Worm (Caenorhabditis elegans): ENCODE results near the gene nsph-1.1.
A peak's percentile ranks its signal among the peaks of the same experiment; 100 is the strongest.

Gene nsph-1.1

DNA sequence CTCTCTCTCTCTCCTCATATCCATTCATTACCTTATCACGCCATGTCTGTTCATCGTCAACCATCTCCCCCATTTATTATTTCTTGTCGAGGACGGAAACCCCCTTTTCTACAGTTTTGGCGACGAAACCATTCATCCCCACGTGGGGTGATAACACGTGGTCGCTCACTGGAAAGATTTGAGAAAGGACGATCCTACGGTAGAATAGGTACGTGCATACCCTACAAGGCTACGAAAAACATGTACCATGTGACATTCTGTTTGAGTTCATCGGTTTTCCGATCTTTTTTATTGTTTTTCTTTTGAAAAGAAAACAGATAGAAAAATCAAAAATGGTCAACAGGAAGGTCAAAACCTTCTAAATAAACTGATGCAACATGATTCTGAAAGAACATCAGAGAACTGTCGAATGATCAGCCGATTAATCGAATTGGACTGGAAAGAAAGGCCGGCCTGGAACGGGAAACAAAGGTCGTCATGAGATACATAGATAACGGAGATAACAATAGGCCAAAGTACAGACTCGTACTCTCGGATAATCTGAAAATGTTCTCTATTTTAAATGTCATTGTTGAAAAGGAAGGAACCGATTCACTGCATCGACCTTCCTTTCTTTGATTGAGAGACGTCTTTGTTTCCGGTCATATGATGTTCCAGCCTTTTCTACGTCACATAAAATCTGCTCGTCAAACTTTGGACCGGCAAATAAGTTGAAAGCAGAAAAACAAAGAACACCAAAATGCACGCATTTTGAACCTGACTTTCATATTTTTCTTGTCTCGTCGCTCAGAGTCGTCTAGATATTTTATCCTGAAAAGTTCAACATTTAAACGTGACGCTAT, 24.3 kb upstream of the nsph-1.1 start:
- TF ChIP-seq ceh-36 (tag; optimal IDR thresholded peaks at IDR 0.05) (no peak), sea-1 (GFP tag; conservative IDR thresholded peaks at IDR 0.05) (no peak), tra-4 (tag; optimal IDR thresholded peaks at IDR 0.05) (no peak), F13C5.2 (tag; optimal IDR thresholded peaks at IDR 0.05) (no peak), pes-1 (GFP tag; IDR thresholded peaks at IDR 0.05) (no peak), B0310.2 (tag; optimal IDR thresholded peaks at IDR 0.05) (no peak), scrt-1 (GFP tag; IDR thresholded peaks at IDR 0.05) (no peak), ceh-13 (GFP tag; optimal IDR thresholded peaks at IDR 0.05) (no peak), flt-1 (GFP tag; IDR thresholded peaks at IDR 0.05) (no peak)

DNA sequence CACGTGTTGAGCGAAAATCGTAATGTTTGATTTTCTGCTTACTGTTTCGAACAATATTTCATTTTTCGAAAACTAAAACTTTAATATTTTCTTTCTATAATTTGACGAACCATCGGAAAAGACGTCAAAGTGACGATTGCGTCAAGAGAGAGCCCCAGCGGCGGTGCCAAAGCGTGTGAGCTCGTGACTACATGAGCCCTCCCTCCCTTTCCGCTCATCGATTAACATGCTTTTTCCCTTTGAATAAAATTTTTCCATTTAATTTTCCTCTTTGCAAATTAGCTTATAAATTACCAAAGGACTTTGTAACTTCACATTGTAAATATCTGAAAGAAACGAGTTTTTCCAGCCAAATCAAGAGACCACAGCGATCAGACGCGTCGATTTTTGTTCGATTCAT, 23.6 kb upstream of the nsph-1.1 start:
- TF ChIP-seq scrt-1 (GFP tag; IDR thresholded peaks at IDR 0.05) (no peak), ets-7 (tag; optimal IDR thresholded peaks at IDR 0.05) (no peak), sea-1 (GFP tag; conservative IDR thresholded peaks at IDR 0.05) (no peak), F13C5.2 (tag; optimal IDR thresholded peaks at IDR 0.05) (no peak), ceh-36 (tag; optimal IDR thresholded peaks at IDR 0.05) (no peak), B0310.2 (tag; optimal IDR thresholded peaks at IDR 0.05) (no peak), pes-1 (GFP tag; IDR thresholded peaks at IDR 0.05) (no peak), ceh-13 (GFP tag; optimal IDR thresholded peaks at IDR 0.05) (no peak), ama-1 (optimal IDR thresholded peaks at IDR 0.05) (no peak)

DNA sequence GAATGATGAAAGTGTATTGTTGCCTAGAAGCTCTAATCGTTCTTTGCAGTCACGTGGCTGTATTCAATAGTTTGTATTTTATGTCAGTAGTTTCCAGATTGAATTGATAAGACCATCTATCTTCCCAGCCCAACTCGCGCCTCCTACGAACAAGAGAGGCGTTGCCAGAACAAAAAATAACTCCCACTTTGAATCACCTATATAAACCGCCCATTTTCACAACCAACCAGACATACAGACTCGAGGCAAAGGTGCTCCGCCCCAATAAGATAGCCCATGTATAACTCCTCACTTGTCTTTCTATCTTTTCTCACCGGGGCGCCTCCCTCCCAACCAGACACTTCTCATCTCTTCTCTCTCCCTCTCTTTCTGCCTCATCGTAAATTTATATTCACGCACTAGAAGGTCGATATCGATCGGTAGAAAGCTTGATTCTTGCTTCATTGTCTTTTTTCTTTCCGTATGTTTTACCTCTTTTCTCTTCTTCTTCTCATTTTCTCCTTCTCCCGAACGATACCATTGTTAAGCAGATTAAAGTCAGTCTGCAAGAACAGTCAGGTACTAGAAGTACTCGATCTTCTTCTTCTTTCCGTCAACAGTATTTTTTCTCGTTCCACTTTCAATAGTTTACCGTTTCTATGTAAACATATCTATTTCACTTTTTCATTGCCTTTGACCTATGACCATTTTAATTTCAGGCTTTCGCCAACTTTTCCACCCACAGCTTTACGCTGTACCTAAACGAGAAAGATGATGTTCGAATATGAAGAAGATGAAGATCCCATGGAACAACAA, 23.0 kb upstream of the nsph-1.1 start, which contains the start of gene mak-1:
TSS of gene mak-1 (plus strand) at position 693 of the 795 bp plus-strand sequence.
- TF ChIP-seq ceh-13 (GFP tag; optimal IDR thresholded peaks at IDR 0.05) (no peak), F13C5.2 (tag; optimal IDR thresholded peaks at IDR 0.05) (no peak), sea-1 (GFP tag; conservative IDR thresholded peaks at IDR 0.05) (no peak), pes-1 (GFP tag; IDR thresholded peaks at IDR 0.05) (no peak), tbx-11 (GFP tag; IDR thresholded peaks at IDR 0.05) (no peak), hmg-4 (GFP tag; optimal IDR thresholded peaks at IDR 0.05) (peak; percentile 6), ets-7 (tag; optimal IDR thresholded peaks at IDR 0.05) (no peak), aly-1 (tag; optimal IDR thresholded peaks at IDR 0.05) (no peak)

DNA sequence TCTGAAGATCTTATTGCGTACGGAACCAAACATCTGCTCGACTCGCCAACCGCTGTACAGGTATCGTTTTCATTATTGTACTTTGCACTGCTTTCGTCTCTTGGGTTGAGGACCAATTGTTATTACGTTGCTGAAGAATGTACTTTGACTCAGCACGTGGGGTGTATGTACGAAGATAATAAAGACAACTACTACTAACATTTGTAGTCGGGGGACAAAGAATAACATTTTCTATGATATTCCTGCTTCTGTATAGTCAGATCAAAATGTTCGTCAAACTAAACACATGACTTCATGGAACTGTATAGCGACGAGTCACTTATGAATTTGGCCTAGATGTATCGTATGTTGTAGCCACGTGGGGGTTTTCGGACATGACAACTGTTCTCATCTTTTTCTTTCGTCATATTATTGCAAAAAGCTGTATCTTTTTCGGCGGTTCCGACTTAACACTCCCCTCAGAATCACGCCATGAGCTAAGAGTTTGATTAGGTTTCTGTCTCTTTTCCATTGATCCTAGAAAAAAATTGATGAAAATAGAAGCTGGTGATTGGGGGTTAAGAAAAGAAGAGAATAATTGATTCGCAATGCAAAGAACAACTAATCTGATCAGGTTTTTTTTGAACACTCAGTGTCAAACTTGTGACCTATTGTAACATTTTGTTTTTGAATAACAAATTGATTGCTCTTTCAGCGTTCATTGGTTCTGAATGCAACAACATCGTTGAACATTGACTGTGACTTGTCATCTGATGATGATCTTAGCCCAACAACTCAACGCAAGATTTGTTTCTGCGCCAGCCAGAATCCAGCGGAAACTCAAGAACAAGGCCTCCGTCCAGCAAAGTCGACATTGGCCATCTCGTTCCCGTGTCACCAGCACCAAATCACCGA, 21.8 kb upstream of the nsph-1.1 start:
- no peak for TF ChIP-seq F13C5.2 (tag; optimal IDR thresholded peaks at IDR 0.05)

DNA sequence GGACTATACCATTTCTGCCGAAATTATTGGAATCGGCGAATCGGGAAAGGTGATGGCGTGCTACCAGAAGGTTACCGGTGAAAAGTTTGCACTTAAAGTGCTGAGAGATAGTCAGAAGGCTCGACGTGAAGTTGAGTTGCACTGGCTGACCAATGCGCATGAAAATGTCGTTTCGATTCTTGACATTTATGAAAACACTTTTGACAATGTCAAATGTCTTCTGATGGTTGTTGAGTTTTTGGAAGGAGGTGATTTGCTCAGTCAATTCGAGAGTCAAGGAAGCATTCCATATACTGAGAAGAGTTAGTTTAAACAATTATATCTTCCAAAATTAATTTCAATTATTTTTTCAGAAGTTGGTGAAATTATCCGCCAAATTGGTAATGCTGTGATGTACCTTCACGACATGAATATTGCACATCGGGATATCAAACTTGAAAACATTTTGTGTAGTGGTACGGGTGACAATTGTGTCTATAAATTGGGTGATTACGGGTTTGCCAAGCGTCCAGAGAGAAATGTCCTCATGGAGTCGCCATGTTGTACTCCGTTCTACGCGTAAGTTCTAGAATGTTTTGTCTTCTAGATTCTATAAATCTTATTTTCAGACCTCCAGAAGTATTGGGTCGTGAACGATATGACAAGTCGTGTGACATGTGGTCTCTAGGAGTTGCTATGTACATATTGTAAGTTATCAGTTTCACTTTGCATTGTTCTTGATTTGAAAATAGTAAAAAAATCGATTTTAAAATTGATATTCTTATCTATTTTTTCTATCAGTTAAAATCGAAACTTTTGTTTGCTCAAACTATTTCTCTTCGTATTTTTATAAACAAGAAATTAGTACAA, 20.9 kb upstream of the nsph-1.1 start:
- TF ChIP-seq hmbx-1 (tag; optimal IDR thresholded peaks at IDR 0.05) (no peak), F13C5.2 (tag; optimal IDR thresholded peaks at IDR 0.05) (no peak), sea-1 (GFP tag; conservative IDR thresholded peaks at IDR 0.05) (no peak), tbx-37 (GFP tag; conservative IDR thresholded peaks at IDR 0.05) (no peak), tra-4 (tag; optimal IDR thresholded peaks at IDR 0.05) (no peak), ama-1 (optimal IDR thresholded peaks at IDR 0.05) (no peak), ceh-13 (GFP tag; optimal IDR thresholded peaks at IDR 0.05) (no peak), flt-1 (GFP tag; IDR thresholded peaks at IDR 0.05) (no peak), tbx-11 (GFP tag; IDR thresholded peaks at IDR 0.05) (no peak), hnd-1 (tag; optimal IDR thresholded peaks at IDR 0.05) (no peak), pes-1 (GFP tag; IDR thresholded peaks at IDR 0.05) (no peak), hmg-4 (GFP tag; optimal IDR thresholded peaks at IDR 0.05) (no peak), ceh-36 (tag; optimal IDR thresholded peaks at IDR 0.05) (no peak), scrt-1 (GFP tag; IDR thresholded peaks at IDR 0.05) (no peak), aly-1 (tag; optimal IDR thresholded peaks at IDR 0.05) (no peak), ets-7 (tag; optimal IDR thresholded peaks at IDR 0.05) (no peak), B0310.2 (tag; optimal IDR thresholded peaks at IDR 0.05) (no peak)

DNA sequence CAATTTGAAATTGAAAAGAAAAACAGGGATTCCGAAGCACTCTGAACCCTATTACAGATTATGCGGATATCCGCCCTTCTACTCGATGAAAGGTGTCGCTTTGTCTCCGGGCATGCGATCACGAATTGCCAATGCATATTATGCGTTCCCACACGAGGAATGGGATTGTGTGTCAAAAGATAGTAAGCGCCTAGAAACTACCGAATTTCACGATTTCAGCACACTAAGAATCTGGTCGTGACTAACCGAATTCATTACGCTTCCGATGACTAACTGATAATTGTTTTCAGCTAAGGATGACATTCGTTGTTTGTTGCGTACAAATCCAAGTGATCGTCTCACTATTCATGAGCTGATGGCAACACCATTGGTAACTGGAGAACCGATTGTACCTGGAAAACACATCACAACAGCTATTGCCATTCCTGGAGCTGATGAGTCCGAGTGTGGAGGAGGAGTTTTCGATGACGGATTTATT, 20.2 kb upstream of the nsph-1.1 start:
- TF ChIP-seq F13C5.2 (tag; optimal IDR thresholded peaks at IDR 0.05), result no peak
- no peak for TF ChIP-seq ceh-13 (GFP tag; optimal IDR thresholded peaks at IDR 0.05)
- no peak for TF ChIP-seq flt-1 (GFP tag; IDR thresholded peaks at IDR 0.05)
- no peak for TF ChIP-seq scrt-1 (GFP tag; IDR thresholded peaks at IDR 0.05)
- TF ChIP-seq sea-1 (GFP tag; conservative IDR thresholded peaks at IDR 0.05), result no peak
- no peak for TF ChIP-seq hnd-1 (tag; optimal IDR thresholded peaks at IDR 0.05)
- TF ChIP-seq aly-1 (tag; optimal IDR thresholded peaks at IDR 0.05), result no peak

Measured in whole organism, early embryonic.